Fruit fly (Drosophila melanogaster) whole organism, wandering third instar larva: ENCODE results near the gene Ir7g.

Source experiments
- GATAd ChIP-seq: sonication (Bioruptor generic); optimal IDR thresholded peaks from 2 replicates; lab custom pipeline; 2016; ENCODE audit warnings: missing biosample characterization, missing genetic modification characterization
- Vsx2 ChIP-seq: fragments of 200-300, 225-300 bp; sonication (Bioruptor generic); optimal IDR thresholded peaks from 2 replicates; lab custom pipeline; 2018; ENCODE audit warnings: missing biosample characterization, missing genetic modification characterization; ENCODE audit not compliant: partially characterized antibody
- br ChIP-seq: fragments of 200-800 bp; sonication (Bioruptor generic); optimal IDR thresholded peaks from 2 replicates; lab custom pipeline; 2016; ENCODE audit warnings: missing biosample characterization, missing genetic modification characterization
- dsf ChIP-seq: sonication (Bioruptor generic); optimal IDR thresholded peaks from 2 replicates; lab custom pipeline; 2016; ENCODE audit warnings: missing biosample characterization, missing genetic modification characterization, borderline replicate concordance
- psq ChIP-seq: fragments of 200-800 bp; sonication (Bioruptor generic); optimal IDR thresholded peaks from 3 replicates; lab custom pipeline; 2017; ENCODE audit warnings: missing biosample characterization, mild to moderate bottlenecking, missing genetic modification characterization, moderate library complexity
- sage ChIP-seq: fragments of 200-800 bp; sonication (Bioruptor generic); optimal IDR thresholded peaks from 2 replicates; lab custom pipeline; 2016; ENCODE audit warnings: missing biosample characterization, mild to moderate bottlenecking, missing genetic modification characterization
- usp ChIP-seq: fragments of >200 bp; optimal IDR thresholded peaks from 2 replicates; lab custom pipeline; 2017; ENCODE audit warnings: missing biosample characterization, missing genetic modification characterization

dm6 chrX:7873172-7873930 lies 11.1 kb upstream of the Ir7g start, which contains the start of gene dec:
- TF ChIP-seq sage, result no peak
- TF ChIP-seq dsf (GFP tag; lab: Kevin White, UChicago), result no peak
- no peak for TF ChIP-seq psq (GFP tag; lab: Kevin White, UChicago)
- no peak for TF ChIP-seq br
- TF ChIP-seq usp, result no peak
- no peak for TF ChIP-seq GATAd
- TF ChIP-seq Vsx2 (GFP tag; lab: Kevin White, UChicago), result no peak
